Worm (Caenorhabditis elegans): Measurements from ENCODE around the gene msp-19.
"Not testable (repeated sequence)": the region's sequence is repeated elsewhere in the genome, so short reads cannot be mapped to it uniquely, and the experiment has no call there.

Gene msp-19

ce11 chrIV:5288932-5289331 lies 28.5 kb downstream of the msp-19 start:
- TF ChIP-seq ztf-23 (GFP tag; IDR thresholded peaks at IDR 0.05) (no peak), klf-2 (GFP tag; conservative IDR thresholded peaks at IDR 0.05) (no peak), med-1 (GFP tag; optimal IDR thresholded peaks at IDR 0.05; ENCODE audit: insufficient read depth) (no peak), ztf-29 (GFP tag; IDR thresholded peaks at IDR 0.05) (no peak), cog-1 (tag; optimal IDR thresholded peaks at IDR 0.05) (no peak), tab-1 (GFP tag; IDR thresholded peaks at IDR 0.05) (no peak), T22C8.4 (GFP tag; IDR thresholded peaks at IDR 0.05) (no peak), ref-1 (GFP tag; conservative IDR thresholded peaks at IDR 0.05) (no peak), flt-1 (GFP tag; IDR thresholded peaks at IDR 0.05) (no peak)

DNA sequence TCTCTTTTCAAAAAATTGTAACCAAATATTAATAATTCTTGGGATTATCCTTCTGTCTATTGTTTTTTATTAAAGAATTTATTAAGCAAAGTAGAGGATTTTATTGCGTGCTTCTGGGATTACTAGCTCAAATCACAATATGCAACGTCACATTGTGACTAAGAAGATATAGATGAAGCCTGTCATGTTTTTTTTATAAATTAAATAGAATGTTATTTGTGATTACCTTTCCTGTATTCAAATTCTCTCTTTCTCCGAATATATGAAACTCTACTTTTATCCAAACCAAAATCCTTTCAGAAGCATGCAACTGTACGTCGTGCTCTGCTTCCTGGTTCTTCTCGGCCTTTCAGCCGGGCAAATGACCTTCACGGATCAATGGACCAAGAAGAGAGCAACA lies 30.2 kb downstream of the msp-19 start, which contains the start of gene nlp-47:
nlp-47 (plus strand) TSS at position 301 of the 400 bp plus-strand sequence.
- no peak for TF ChIP-seq klf-2 (GFP tag; conservative IDR thresholded peaks at IDR 0.05)
- TF ChIP-seq ztf-23 (GFP tag; IDR thresholded peaks at IDR 0.05) = no peak
- no peak for TF ChIP-seq med-1 (GFP tag; optimal IDR thresholded peaks at IDR 0.05; ENCODE audit: insufficient read depth)
- TF ChIP-seq tab-1 (GFP tag; IDR thresholded peaks at IDR 0.05) = no peak
- no peak for TF ChIP-seq ref-1 (GFP tag; conservative IDR thresholded peaks at IDR 0.05)
- TF ChIP-seq flt-1 (GFP tag; IDR thresholded peaks at IDR 0.05) = no peak
- no peak for TF ChIP-seq cog-1 (tag; optimal IDR thresholded peaks at IDR 0.05)
- TF ChIP-seq T22C8.4 (GFP tag; IDR thresholded peaks at IDR 0.05) = no peak
- TF ChIP-seq ztf-29 (GFP tag; IDR thresholded peaks at IDR 0.05) = no peak

ce11 chrIV:5291207-5291606 lies 30.8 kb downstream of the msp-19 start:
- TF ChIP-seq tab-1 (GFP tag; IDR thresholded peaks at IDR 0.05) = no peak
- no peak for TF ChIP-seq ztf-29 (GFP tag; IDR thresholded peaks at IDR 0.05)
- TF ChIP-seq klf-2 (GFP tag; conservative IDR thresholded peaks at IDR 0.05) = no peak
- TF ChIP-seq ref-1 (GFP tag; conservative IDR thresholded peaks at IDR 0.05) = no peak
- no peak for TF ChIP-seq T22C8.4 (GFP tag; IDR thresholded peaks at IDR 0.05)
- no peak for TF ChIP-seq med-1 (GFP tag; optimal IDR thresholded peaks at IDR 0.05; ENCODE audit: insufficient read depth)
- no peak for TF ChIP-seq flt-1 (GFP tag; IDR thresholded peaks at IDR 0.05)
- TF ChIP-seq ztf-23 (GFP tag; IDR thresholded peaks at IDR 0.05) = no peak
- no peak for TF ChIP-seq cog-1 (tag; optimal IDR thresholded peaks at IDR 0.05)

DNA sequence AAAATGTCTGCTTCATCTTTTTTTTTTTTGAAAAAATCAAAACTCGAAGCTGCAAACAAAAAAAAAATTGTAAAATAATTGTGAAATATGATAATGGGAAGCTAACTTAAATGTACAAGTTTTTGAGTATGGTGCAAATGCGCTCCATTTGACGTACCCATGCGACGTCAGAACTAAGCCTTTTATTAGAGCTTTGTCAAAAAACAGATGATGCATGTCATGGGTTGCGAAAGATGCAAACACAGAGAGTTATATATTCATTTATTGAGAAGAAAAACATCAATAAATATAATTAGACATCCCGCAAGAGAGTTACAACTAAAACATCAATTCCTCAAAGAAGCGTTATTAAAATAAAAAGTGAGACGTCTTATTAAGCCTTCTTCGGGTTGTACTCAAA lies 34.1 kb downstream of the msp-19 start:
- TF ChIP-seq klf-2 (GFP tag; conservative IDR thresholded peaks at IDR 0.05) (no peak), ztf-23 (GFP tag; IDR thresholded peaks at IDR 0.05) (no peak), med-1 (GFP tag; optimal IDR thresholded peaks at IDR 0.05; ENCODE audit: insufficient read depth) (no peak), flt-1 (GFP tag; IDR thresholded peaks at IDR 0.05) (no peak), ztf-29 (GFP tag; IDR thresholded peaks at IDR 0.05) (no peak), tab-1 (GFP tag; IDR thresholded peaks at IDR 0.05) (no peak), T22C8.4 (GFP tag; IDR thresholded peaks at IDR 0.05) (no peak), ref-1 (GFP tag; conservative IDR thresholded peaks at IDR 0.05) (no peak), cog-1 (tag; optimal IDR thresholded peaks at IDR 0.05) (no peak)

DNA sequence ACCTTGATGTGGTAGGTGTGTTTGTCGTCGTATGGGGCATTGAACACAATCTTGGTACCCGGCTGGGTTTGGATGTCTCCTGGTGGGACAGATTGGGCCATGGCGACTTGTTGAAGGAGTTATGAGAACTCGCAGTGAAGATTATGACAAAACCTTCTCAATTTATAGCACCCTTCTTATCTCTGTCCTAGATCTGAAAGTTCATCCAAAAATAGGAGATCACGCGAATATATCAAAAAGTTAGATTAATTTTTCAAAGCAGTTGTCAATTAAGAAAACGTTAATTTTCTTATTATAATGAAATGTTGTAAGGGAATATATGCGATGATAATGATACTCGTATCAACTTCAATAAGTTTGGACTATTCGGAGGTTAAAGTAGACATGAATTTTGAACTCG lies 34.9 kb downstream of the msp-19 start, which contains the start of gene msp-51:
msp-51 (minus strand) TSS at position 101 of the 400 bp plus-strand sequence.
- not testable (repeated sequence) for TF ChIP-seq cog-1 (tag; optimal IDR thresholded peaks at IDR 0.05); ref-1 (GFP tag; conservative IDR thresholded peaks at IDR 0.05); flt-1 (GFP tag; IDR thresholded peaks at IDR 0.05)

- TF ChIP-seq T22C8.4 (GFP tag; IDR thresholded peaks at IDR 0.05) = no peak
- no peak for TF ChIP-seq ztf-29 (GFP tag; IDR thresholded peaks at IDR 0.05)
- no peak for TF ChIP-seq med-1 (GFP tag; optimal IDR thresholded peaks at IDR 0.05; ENCODE audit: insufficient read depth)
- TF ChIP-seq cog-1 (tag; optimal IDR thresholded peaks at IDR 0.05) = no peak
- TF ChIP-seq flt-1 (GFP tag; IDR thresholded peaks at IDR 0.05) = no peak
- no peak for TF ChIP-seq klf-2 (GFP tag; conservative IDR thresholded peaks at IDR 0.05)
- no peak for TF ChIP-seq tab-1 (GFP tag; IDR thresholded peaks at IDR 0.05)
- TF ChIP-seq ref-1 (GFP tag; conservative IDR thresholded peaks at IDR 0.05) = no peak
- no peak for TF ChIP-seq ztf-23 (GFP tag; IDR thresholded peaks at IDR 0.05)
Measured at ce11 chrIV:5297436-5298012, 37.1 kb downstream of the msp-19 start, which contains the start of the genes ZK354.6 and msp-113. TSS of gene ZK354.6 (minus strand) at chrIV:5297536. TSS of gene msp-113 (plus strand) at chrIV:5297962.

- TF ChIP-seq klf-2 (GFP tag; conservative IDR thresholded peaks at IDR 0.05) = no peak
- TF ChIP-seq ztf-29 (GFP tag; IDR thresholded peaks at IDR 0.05) = no peak
- no peak for TF ChIP-seq ref-1 (GFP tag; conservative IDR thresholded peaks at IDR 0.05)
- no peak for TF ChIP-seq flt-1 (GFP tag; IDR thresholded peaks at IDR 0.05)
- TF ChIP-seq T22C8.4 (GFP tag; IDR thresholded peaks at IDR 0.05) = no peak
- no peak for TF ChIP-seq med-1 (GFP tag; optimal IDR thresholded peaks at IDR 0.05; ENCODE audit: insufficient read depth)
- no peak for TF ChIP-seq ztf-23 (GFP tag; IDR thresholded peaks at IDR 0.05)
- TF ChIP-seq tab-1 (GFP tag; IDR thresholded peaks at IDR 0.05) = no peak
- no peak for TF ChIP-seq cog-1 (tag; optimal IDR thresholded peaks at IDR 0.05)
Measured at ce11 chrIV:5303030-5303429, 42.6 kb downstream of the msp-19 start, which contains the start of gene ZK354.7. TSS of gene ZK354.7 (minus strand) at chrIV:5303130.

DNA sequence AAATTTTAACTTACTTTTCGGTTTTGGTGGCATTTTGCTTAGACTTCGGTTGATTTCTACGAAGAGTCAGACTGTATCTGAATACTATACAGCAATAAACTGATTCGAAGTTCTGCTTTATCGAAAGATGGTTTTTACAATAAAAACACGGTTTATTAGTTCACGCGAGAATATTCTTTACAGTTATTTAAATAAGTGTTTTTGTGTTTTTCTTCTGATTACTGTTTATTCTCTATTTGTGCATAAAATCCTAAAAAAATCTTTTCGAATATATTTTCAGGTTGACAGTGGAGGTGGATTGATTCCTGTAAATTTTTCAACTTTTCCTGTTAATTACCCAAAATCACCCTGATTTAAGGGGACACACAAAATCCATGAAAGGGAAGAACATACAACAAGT lies 45.7 kb downstream of the msp-19 start, which contains the start of gene ZK354.8:
ZK354.8 (minus strand) TSS at position 101 of the 400 bp plus-strand sequence.
- TF ChIP-seq cog-1 (tag; optimal IDR thresholded peaks at IDR 0.05) (no peak), ztf-23 (GFP tag; IDR thresholded peaks at IDR 0.05) (no peak), klf-2 (GFP tag; conservative IDR thresholded peaks at IDR 0.05) (no peak), T22C8.4 (GFP tag; IDR thresholded peaks at IDR 0.05) (no peak), med-1 (GFP tag; optimal IDR thresholded peaks at IDR 0.05; ENCODE audit: insufficient read depth) (no peak), flt-1 (GFP tag; IDR thresholded peaks at IDR 0.05) (no peak)

- not testable (repeated sequence) for TF ChIP-seq klf-2 (GFP tag; conservative IDR thresholded peaks at IDR 0.05); cog-1 (tag; optimal IDR thresholded peaks at IDR 0.05); tab-1 (GFP tag; IDR thresholded peaks at IDR 0.05)
Measured at ce11 chrIV:5308046-5308643, 47.8 kb downstream of the msp-19 start, which contains the start of the genes ZK354.9 and msp-58. TSS of gene ZK354.9 (minus strand) at chrIV:5308146. TSS of gene msp-58 (plus strand) at chrIV:5308593.

Data from whole organism, midembryonic.